Worm (Caenorhabditis elegans) whole organism, midembryonic: ENCODE data around the gene Y59E9AL.8.
"Not testable (repeated sequence)": the region's sequence is repeated elsewhere in the genome, so short reads cannot be mapped to it uniquely, and the experiment has no call there.

Experiments used
- tab-1 ChIP-seq: fragments of 200-800 bp; sonication (Bioruptor generic); IDR thresholded peaks from 2 replicates; pipeline ENCODE4 v1.3.6; 2022; ENCODE audit warnings: missing genetic modification characterization, missing compliant biosample characterization
- ztf-23 ChIP-seq: fragments of 200-800 bp; sonication (Bioruptor generic); IDR thresholded peaks from 2 replicates; pipeline ENCODE4 v1.3.6; 2022; ENCODE audit warnings: missing genetic modification reagents, missing genetic modification characterization, missing compliant biosample characterization
- ztf-29 ChIP-seq: fragments of 200-800 bp; sonication (Bioruptor generic); IDR thresholded peaks from 2 replicates; pipeline ENCODE4 v1.3.6; 2022; ENCODE audit warnings: missing genetic modification reagents, missing genetic modification characterization, missing compliant biosample characterization

DNA sequence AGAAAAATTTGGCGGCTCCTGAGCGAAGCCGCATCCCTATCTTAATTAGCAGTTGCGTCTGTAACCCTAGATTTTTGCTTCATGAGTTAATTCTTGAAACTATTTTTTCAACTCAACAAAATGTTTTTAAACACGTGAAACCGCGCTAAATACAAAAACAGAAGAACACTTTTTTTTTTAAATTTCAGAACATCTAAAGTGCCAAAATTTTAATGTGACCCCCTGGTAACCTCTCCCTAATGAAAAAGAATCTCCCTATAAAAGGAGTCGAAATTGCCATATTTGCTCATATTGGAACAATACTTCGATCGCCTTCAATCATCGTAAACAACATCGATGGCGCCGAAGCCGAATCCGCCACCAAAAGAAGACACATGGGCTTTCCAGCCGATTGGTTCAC, 5.6 kb downstream of the Y59E9AL.8 start, which contains the start of gene nsph-4.2:
- TF ChIP-seq ztf-23; tab-1 (GFP tag; lab: Robert Waterston, UW); ztf-29: not testable (repeated sequence)
